Fruit fly (Drosophila melanogaster): ENCODE measurements around the gene CG13065.

The CG13065 gene

dm6 chr3L:16321172-16321571 is 43.9 kb downstream of the CG13065 start, which contains the start of gene CG42718:
CG42718 (minus strand) TSS chr3L:16321272.
- TF ChIP-seq fu2 (GFP tag; optimal IDR thresholded peaks at IDR 0.05): no peak

DNA sequence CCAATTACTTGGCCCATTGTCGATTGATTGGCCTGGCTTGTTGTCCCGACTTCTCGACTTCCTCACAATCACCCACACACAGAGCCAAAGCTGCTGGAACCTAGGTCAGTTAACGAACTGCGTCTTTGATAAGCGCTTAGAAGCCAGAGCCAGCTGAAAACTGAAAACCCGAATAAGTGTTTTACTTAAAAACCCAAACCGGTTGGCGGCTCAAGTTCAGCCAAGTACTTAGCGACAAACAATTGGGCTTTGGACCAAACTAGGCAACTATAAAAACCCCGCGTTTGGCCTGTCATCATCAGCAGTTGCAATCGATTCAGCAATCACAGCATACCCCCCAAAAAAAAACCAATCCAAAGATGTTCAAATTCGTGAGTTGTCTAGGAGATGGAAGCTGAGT is 46.1 kb downstream of the CG13065 start, which contains the start of gene CG13059:
Gene CG13059 (plus strand): TSS at position 301 of the 400 bp plus-strand sequence.
- no peak for TF ChIP-seq eyg (GFP tag; optimal IDR thresholded peaks at IDR 0.05)
- TF ChIP-seq dysf (GFP tag; IDR thresholded peaks at IDR 0.05): no peak
- no peak for TF ChIP-seq CG33213 (GFP tag; optimal IDR thresholded peaks at IDR 0.05)
- no peak for TF ChIP-seq peb (GFP tag; IDR thresholded peaks at IDR 0.05)
- TF ChIP-seq CG6654 (GFP tag; optimal IDR thresholded peaks at IDR 0.05): no peak
- no peak for TF ChIP-seq Dp (GFP tag; optimal IDR thresholded peaks at IDR 0.05)
- no peak for TF ChIP-seq ind (GFP tag; optimal IDR thresholded peaks at IDR 0.05)

- TF ChIP-seq CG14667 (GFP tag; IDR thresholded peaks at IDR 0.05): no peak
- TF ChIP-seq CG6791 (GFP tag; IDR thresholded peaks at IDR 0.05; ENCODE audit: partially characterized antibody): no peak
- TF ChIP-seq tx (GFP tag; optimal IDR thresholded peaks at IDR 0.05): no peak
- TF ChIP-seq fd102C (GFP tag; optimal IDR thresholded peaks at IDR 0.05): no peak
- TF ChIP-seq ap (GFP tag; IDR thresholded peaks at IDR 0.05): no peak
- no peak for TF ChIP-seq Ets97D (GFP tag; optimal IDR thresholded peaks at IDR 0.05)
- TF ChIP-seq ATbp (GFP tag; optimal IDR thresholded peaks at IDR 0.05): no peak
- no peak for TF ChIP-seq CG18619 (GFP tag; optimal IDR thresholded peaks at IDR 0.05)
- TF ChIP-seq repo (GFP tag; optimal IDR thresholded peaks at IDR 0.05): no peak
- TF ChIP-seq ssp (GFP tag; IDR thresholded peaks at IDR 0.05): no peak
- TF ChIP-seq CG10274 (GFP tag; optimal IDR thresholded peaks at IDR 0.05): no peak
- no peak for TF ChIP-seq CG10959 (GFP tag; IDR thresholded peaks at IDR 0.05)
- no peak for TF ChIP-seq fd96Cb (tag; optimal IDR thresholded peaks at IDR 0.05)
Observed at dm6 chr3L:16326657-16327056, 49.4 kb downstream of the CG13065 start, which contains the start of the genes CG13040 and CG13039. CG13040 (minus strand) TSS chr3L:16326757. CG13039 (minus strand) TSS chr3L:16326762.

- TF ChIP-seq ase (GFP tag; IDR thresholded peaks at IDR 0.05) (0 out of 3 replicates have a peak, but pooled peaks have one; percentile 18), CG32532 (GFP tag; IDR thresholded peaks at IDR 0.05) (peak; percentile 48), ara (GFP tag; IDR thresholded peaks at IDR 0.05) (no peak), CG11504 (tag; optimal IDR thresholded peaks at IDR 0.05) (no peak), Ets65A (GFP tag) (peak; percentile 75), Mrtf (GFP tag; IDR thresholded peaks at IDR 0.05) (0 out of 3 replicates have a peak, but pooled peaks have one; percentile 29), ci (GFP tag; IDR thresholded peaks at IDR 0.05) (0 out of 3 replicates have a peak, but pooled peaks have one; percentile 19), CG8290 (GFP tag; optimal IDR thresholded peaks at IDR 0.05) (no peak), CG8290 (tag; optimal IDR thresholded peaks at IDR 0.05) (peak in 1 of 2 experiments; percentile 40), bowl (GFP tag; IDR thresholded peaks at IDR 0.05) (0 out of 2 replicates have a peak, but pooled peaks have one; percentile 10), Dfd (GFP tag; optimal IDR thresholded peaks at IDR 0.05) (no peak), CG6175 (GFP tag; IDR thresholded peaks at IDR 0.05) (0 out of 3 replicates have a peak, but pooled peaks have one; percentile 23), CG30431 (GFP tag; optimal IDR thresholded peaks at IDR 0.05) (no peak), toy (GFP tag; IDR thresholded peaks at IDR 0.05) (no peak), CG1529 (GFP tag; optimal IDR thresholded peaks at IDR 0.05) (no peak), NFAT (GFP tag; IDR thresholded peaks at IDR 0.05) (peak; percentile 39; the same call in 1 of the 2 replicates), Rfx (GFP tag; IDR thresholded peaks at IDR 0.05) (peak; percentile 48; the same call in 1 of the 2 replicates), pan (optimal IDR thresholded peaks at IDR 0.05) (no peak), pan (GFP tag; optimal IDR thresholded peaks at IDR 0.05 in 1 of 2, IDR thresholded peaks at IDR 0.05 in 1 of 2) (peak in 1 of 2 experiments; percentile 9), Dref (GFP tag; IDR thresholded peaks at IDR 0.05) (0 out of 2 replicates have a peak, but pooled peaks have one; percentile 13), HLH4C (GFP tag; IDR thresholded peaks at IDR 0.05; ENCODE audit: partially characterized antibody) (no peak), CG11085 (GFP tag; IDR thresholded peaks at IDR 0.05) (0 out of 2 replicates have a peak, but pooled peaks have one; percentile 35), lmd (GFP tag; IDR thresholded peaks at IDR 0.05) (peak; percentile 13; the same call in 1 of the 2 replicates), CG11398 (GFP tag; optimal IDR thresholded peaks at IDR 0.05) (no peak), CG12236 (GFP tag; optimal IDR thresholded peaks at IDR 0.05) (no peak), sd (tag; optimal IDR thresholded peaks at IDR 0.05) (peak; percentile 26), sqz (GFP tag; optimal IDR thresholded peaks at IDR 0.05) (peak; percentile 6), CG14441 (GFP tag; IDR thresholded peaks at IDR 0.05) (peak; percentile 57)
Observed at dm6 chr3L:16327776-16328175, 50.5 kb downstream of the CG13065 start, which contains the start of gene CG13038. CG13038 (minus strand) TSS chr3L:16327893.
